Fruit fly (Drosophila melanogaster): Measurements from ENCODE around the gene elm.

Gene elm

DNA sequence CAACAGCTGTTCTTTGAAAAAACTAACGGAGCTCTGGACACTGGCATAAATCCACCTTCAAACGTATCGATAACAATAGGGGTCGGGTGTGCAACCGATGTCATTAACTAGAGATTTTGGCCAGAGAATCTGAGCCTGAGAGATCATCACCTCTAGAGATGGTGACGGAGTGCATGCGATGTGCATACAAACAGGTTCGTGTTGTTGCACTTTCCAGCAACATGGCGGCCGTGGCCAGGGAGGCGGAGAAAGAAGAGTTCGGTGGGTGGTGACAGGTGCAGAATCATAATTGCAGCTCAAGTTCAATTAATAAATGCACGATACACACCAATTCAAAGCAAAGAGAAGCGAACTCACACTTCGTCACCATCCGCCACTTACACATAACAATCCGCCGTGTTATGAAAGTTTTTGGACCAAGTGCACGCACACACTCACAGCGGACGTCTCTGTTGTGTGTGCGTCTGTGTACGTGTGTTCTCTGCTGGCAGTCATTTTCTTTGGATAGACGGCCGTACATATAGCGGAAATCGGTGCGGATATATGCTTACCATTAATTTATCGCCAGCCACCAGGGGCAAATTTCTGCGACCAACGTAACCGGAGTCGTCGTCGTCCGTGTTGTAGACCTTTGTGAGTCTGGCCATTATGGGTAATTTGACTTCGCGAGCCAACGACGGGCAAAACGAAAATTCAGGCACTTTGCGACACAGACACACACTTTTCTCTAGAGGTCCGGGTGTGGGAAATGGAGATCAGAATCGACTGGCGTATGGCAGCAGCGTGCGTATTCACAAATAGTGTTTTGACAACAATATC, 4.5 kb upstream of the elm start (continued):
- TF ChIP-seq MESR4 (GFP tag; optimal IDR thresholded peaks at IDR 0.05) (peak; percentile 84), MBD-R2 (GFP tag; IDR thresholded peaks at IDR 0.05) (peak; percentile 17; the same call in 1 of the 2 replicates), ato (GFP tag; IDR thresholded peaks at IDR 0.05; ENCODE audit: partially characterized antibody) (no peak), sna (GFP tag; IDR thresholded peaks at IDR 0.05; ENCODE audit: partially characterized antibody) (peak; percentile 40; the same call in 1 of the 2 replicates), ab (GFP tag; optimal IDR thresholded peaks at IDR 0.05) (peak; percentile 4), CG4360 (GFP tag; IDR thresholded peaks at IDR 0.05) (peak; percentile 46; the same call in 1 of the 2 replicates), cas (GFP tag; IDR thresholded peaks at IDR 0.05) (no peak), CG10209 (GFP tag; optimal IDR thresholded peaks at IDR 0.05) (no peak), tll (GFP tag; optimal IDR thresholded peaks at IDR 0.05) (no peak), Rx (GFP tag; IDR thresholded peaks at IDR 0.05) (no peak), CG2199 (GFP tag; IDR thresholded peaks at IDR 0.05) (no peak), CG3163 (GFP tag; optimal IDR thresholded peaks at IDR 0.05) (no peak), CG14441 (GFP tag; IDR thresholded peaks at IDR 0.05) (no peak), CG4404 (GFP tag; IDR thresholded peaks at IDR 0.05) (no peak), wdn (GFP tag; IDR thresholded peaks at IDR 0.05) (no peak), CG18011 (GFP tag; optimal IDR thresholded peaks at IDR 0.05) (peak; percentile 2), Fer2 (tag; optimal IDR thresholded peaks at IDR 0.05) (no peak), cwo (GFP tag; optimal IDR thresholded peaks at IDR 0.05) (no peak), Dfd (GFP tag; optimal IDR thresholded peaks at IDR 0.05) (no peak), CG30020 (tag; optimal IDR thresholded peaks at IDR 0.05) (no peak), Bgb (GFP tag; IDR thresholded peaks at IDR 0.05; ENCODE audit: partially characterized antibody) (no peak; the same call in 1 of the 2 replicates), CG8388 (GFP tag; optimal IDR thresholded peaks at IDR 0.05) (no peak), zfh1 (GFP tag; IDR thresholded peaks at IDR 0.05) (0 out of 3 replicates have a peak, but pooled peaks have one; percentile 43), CG1024 (GFP tag; IDR thresholded peaks at IDR 0.05) (no peak), CG14710 (tag; optimal IDR thresholded peaks at IDR 0.05) (no peak), Meics (GFP tag; optimal IDR thresholded peaks at IDR 0.05) (peak; percentile 49), CG1602 (GFP tag; optimal IDR thresholded peaks at IDR 0.05) (no peak), scrt (GFP tag; optimal IDR thresholded peaks at IDR 0.05) (no peak), Med (GFP tag) (peak; percentile 69), Opbp (GFP tag; IDR thresholded peaks at IDR 0.05; ENCODE audit: partially characterized antibody) (0 out of 3 replicates have a peak, but pooled peaks have one; percentile 25), CG18262 (tag; optimal IDR thresholded peaks at IDR 0.05) (no peak), amos (GFP tag; IDR thresholded peaks at IDR 0.05; ENCODE audit: partially characterized antibody) (peak; percentile 54), CG3847 (GFP tag; IDR thresholded peaks at IDR 0.05) (no peak), Usf (GFP tag; optimal IDR thresholded peaks at IDR 0.05) (no peak), sob (GFP tag; IDR thresholded peaks at IDR 0.05) (no peak), Ptx1 (GFP tag; IDR thresholded peaks at IDR 0.05) (no peak), pfk (GFP tag; optimal IDR thresholded peaks at IDR 0.05) (no peak), Dref (GFP tag; IDR thresholded peaks at IDR 0.05) (no peak), CG30403 (GFP tag; optimal IDR thresholded peaks at IDR 0.05) (no peak), row (GFP tag; IDR thresholded peaks at IDR 0.05) (peak; percentile 28; the same call in 1 of the 3 replicates), C15 (GFP tag; IDR thresholded peaks at IDR 0.05) (no peak), CG10431 (GFP tag; optimal IDR thresholded peaks at IDR 0.05) (no peak), CG7745 (tag; optimal IDR thresholded peaks at IDR 0.05) (no peak), CG16813 (GFP tag; IDR thresholded peaks at IDR 0.05; ENCODE audit: partially characterized antibody) (peak; percentile 39; the same call in 1 of the 3 replicates), stwl (tag; optimal IDR thresholded peaks at IDR 0.05) (no peak), Max (GFP tag; optimal IDR thresholded peaks at IDR 0.05) (no peak), CG10147 (GFP tag; optimal IDR thresholded peaks at IDR 0.05) (no peak), fd96Cb (tag; optimal IDR thresholded peaks at IDR 0.05) (no peak)

All from whole organism, embryonic.